Worm (Caenorhabditis elegans) whole organism, early embryonic: ENCODE results near the gene F22B7.1.

Experiments used
- ama-1 ChIP-seq: fragments of 150-350 bp; optimal IDR thresholded peaks from 2 replicates; lab custom pipeline; 2014
- ets-7 ChIP-seq: sonication (generic microtip); optimal IDR thresholded peaks from 2 replicates; lab custom pipeline; 2016; ENCODE audit warnings: missing genotype, missing genetic modification characterization, missing compliant biosample characterization
- flt-1 ChIP-seq: fragments of 200-800 bp; sonication (Bioruptor generic); IDR thresholded peaks from 2 replicates; pipeline ENCODE4 v1.3.6; 2022; ENCODE audit warnings: missing genetic modification characterization, missing compliant biosample characterization
- hnd-1 ChIP-seq: sonication (generic microtip); optimal IDR thresholded peaks from 2 replicates; lab custom pipeline; 2016; ENCODE audit warnings: missing genetic modification characterization, missing compliant biosample characterization
- tbx-11 ChIP-seq: fragments of 200-800 bp; sonication (Bioruptor generic); IDR thresholded peaks from 2 replicates; pipeline ENCODE4 v1.3.6; 2022; ENCODE audit warnings: missing genetic modification characterization, missing compliant biosample characterization
- tbx-37 ChIP-seq: fragments of 200-800 bp; sonication (Bioruptor generic); conservative IDR thresholded peaks from 2 replicates; pipeline ENCODE4 v1.3.6; 2022; ENCODE audit warnings: missing genetic modification reagents, missing genetic modification characterization, missing compliant biosample characterization

ce11 chrIII:8716084-8716483 is 50.9 kb downstream of the F22B7.1 start, which contains the start of gene B0303.14:
- TF ChIP-seq hnd-1 (tag; lab: Kevin White, UChicago): no peak
- TF ChIP-seq tbx-11: no peak
- no peak for TF ChIP-seq flt-1 (GFP tag; lab: Robert Waterston, UW)
- TF ChIP-seq tbx-37: no peak
- TF ChIP-seq ets-7 (tag; lab: Kevin White, UChicago): no peak
- TF ChIP-seq ama-1 (lab: Kevin White, UChicago): no peak
